Worm (Caenorhabditis elegans) whole organism, midembryonic: ENCODE results near the gene lgg-3.
A peak's percentile ranks its signal among the peaks of the same experiment; 100 is the strongest.

Source experiments
- T22C8.4 ChIP-seq: fragments of 200-800 bp; sonication (Bioruptor generic); IDR thresholded peaks from 2 replicates; pipeline ENCODE4 v1.3.6; 2022; ENCODE audit warnings: missing genetic modification characterization, missing compliant biosample characterization
- cog-1 ChIP-seq: sonication (generic microtip); optimal IDR thresholded peaks from 2 replicates; lab custom pipeline; 2016; ENCODE audit warnings: missing genetic modification characterization, missing compliant biosample characterization
- flt-1 ChIP-seq: fragments of 200-800 bp; sonication (Bioruptor generic); IDR thresholded peaks from 2 replicates; pipeline ENCODE4 v1.3.6; 2022; ENCODE audit warnings: missing genetic modification characterization, missing compliant biosample characterization
- klf-2 ChIP-seq: fragments of 200-800 bp; sonication (Bioruptor generic); conservative IDR thresholded peaks from 2 replicates; pipeline ENCODE4 v1.3.6; 2022; ENCODE audit warnings: missing genetic modification reagents, missing genetic modification characterization, missing compliant biosample characterization
- med-1 ChIP-seq: sonication (generic microtip); optimal IDR thresholded peaks from 2 replicates; lab custom pipeline; 2017; ENCODE audit warnings: missing genetic modification characterization, mild to moderate bottlenecking, missing compliant biosample characterization, antibody characterized with exemption, missing genetic modification reagents; ENCODE audit not compliant: insufficient read depth
- ref-1 ChIP-seq: fragments of 200-800 bp; sonication (Bioruptor generic); conservative IDR thresholded peaks from 2 replicates; pipeline ENCODE4 v1.3.6; 2022; ENCODE audit warnings: missing genetic modification reagents, missing genetic modification characterization, missing compliant biosample characterization
- tab-1 ChIP-seq: fragments of 200-800 bp; sonication (Bioruptor generic); IDR thresholded peaks from 2 replicates; pipeline ENCODE4 v1.3.6; 2022; ENCODE audit warnings: missing genetic modification characterization, missing compliant biosample characterization
- ztf-23 ChIP-seq: fragments of 200-800 bp; sonication (Bioruptor generic); IDR thresholded peaks from 2 replicates; pipeline ENCODE4 v1.3.6; 2022; ENCODE audit warnings: missing genetic modification reagents, missing genetic modification characterization, missing compliant biosample characterization
- ztf-29 ChIP-seq: fragments of 200-800 bp; sonication (Bioruptor generic); IDR thresholded peaks from 2 replicates; pipeline ENCODE4 v1.3.6; 2022; ENCODE audit warnings: missing genetic modification reagents, missing genetic modification characterization, missing compliant biosample characterization

Gene lgg-3

ce11 chrIII:5719832-5720194 lies 22.0 kb upstream of the lgg-3 start:
- TF ChIP-seq ztf-29 (GFP tag; lab: Robert Waterston, UW) (no peak), T22C8.4 (GFP tag; lab: Robert Waterston, UW) (no peak), ztf-23 (GFP tag; lab: Robert Waterston, UW) (no peak), flt-1 (no peak), med-1 (GFP tag; lab: Kevin White, UChicago) (no peak), ref-1 (GFP tag; lab: Robert Waterston, UW) (no peak), cog-1 (tag; lab: Kevin White, UChicago) (no peak), klf-2 (GFP tag; lab: Robert Waterston, UW) (no peak), tab-1 (no peak)

- no peak for TF ChIP-seq cog-1 (tag; lab: Kevin White, UChicago)
- no peak for TF ChIP-seq ref-1 (GFP tag; lab: Robert Waterston, UW)
- TF ChIP-seq ztf-23 (GFP tag; lab: Robert Waterston, UW): no peak
Measured at ce11 chrIII:5719105-5719831, 21.5 kb upstream of the lgg-3 start.

ce11 chrIII:5718385-5718784 lies 20.6 kb upstream of the lgg-3 start:
- TF ChIP-seq ref-1 (GFP tag; lab: Robert Waterston, UW): no peak
- TF ChIP-seq cog-1 (tag; lab: Kevin White, UChicago): no peak
- TF ChIP-seq klf-2 (GFP tag; lab: Robert Waterston, UW): no peak
- TF ChIP-seq ztf-29 (GFP tag; lab: Robert Waterston, UW): no peak
- no peak for TF ChIP-seq ztf-23 (GFP tag; lab: Robert Waterston, UW)
- no peak for TF ChIP-seq tab-1
- no peak for TF ChIP-seq flt-1
- no peak for TF ChIP-seq T22C8.4 (GFP tag; lab: Robert Waterston, UW)
- TF ChIP-seq med-1 (GFP tag; lab: Kevin White, UChicago): no peak

ce11 chrIII:5717173-5717748 lies 19.4 kb upstream of the lgg-3 start:
- no peak for TF ChIP-seq ztf-29 (GFP tag; lab: Robert Waterston, UW)
- TF ChIP-seq cog-1 (tag; lab: Kevin White, UChicago): no peak
- TF ChIP-seq ztf-23 (GFP tag; lab: Robert Waterston, UW): no peak
- TF ChIP-seq tab-1: no peak
- TF ChIP-seq med-1 (GFP tag; lab: Kevin White, UChicago): no peak
- no peak for TF ChIP-seq T22C8.4 (GFP tag; lab: Robert Waterston, UW)
- no peak for TF ChIP-seq flt-1
- TF ChIP-seq klf-2 (GFP tag; lab: Robert Waterston, UW): no peak
- TF ChIP-seq ref-1 (GFP tag; lab: Robert Waterston, UW): no peak

- TF ChIP-seq ztf-29 (GFP tag; lab: Robert Waterston, UW) (peak; percentile 32; the same call in 1 of the 2 replicates), ref-1 (GFP tag; lab: Robert Waterston, UW) (no peak), flt-1 (0 out of 2 replicates have a peak, but pooled peaks have one; percentile 34), T22C8.4 (GFP tag; lab: Robert Waterston, UW) (no peak), med-1 (GFP tag; lab: Kevin White, UChicago) (no peak), ztf-23 (GFP tag; lab: Robert Waterston, UW) (peak; percentile 55; the same call in 1 of the 2 replicates), cog-1 (tag; lab: Kevin White, UChicago) (peak; percentile 77), tab-1 (no peak)
Measured at ce11 chrIII:5715467-5715866, 17.7 kb upstream of the lgg-3 start.

ce11 chrIII:5714984-5715454 lies 17.2 kb upstream of the lgg-3 start:
- TF ChIP-seq flt-1 (peak; percentile 15; the same call in 1 of the 2 replicates), ref-1 (GFP tag; lab: Robert Waterston, UW) (no peak)

- TF ChIP-seq ref-1 (GFP tag; lab: Robert Waterston, UW) (no peak), T22C8.4 (GFP tag; lab: Robert Waterston, UW) (no peak), flt-1 (no peak), tab-1 (no peak), ztf-29 (GFP tag; lab: Robert Waterston, UW) (no peak), cog-1 (tag; lab: Kevin White, UChicago) (no peak), med-1 (GFP tag; lab: Kevin White, UChicago) (no peak), ztf-23 (GFP tag; lab: Robert Waterston, UW) (no peak)
Measured at ce11 chrIII:5714230-5714983, 16.6 kb upstream of the lgg-3 start, which contains the start of gene arf-1. Gene arf-1, plus strand, starts transcription at chrIII:5714886.

- TF ChIP-seq ztf-29 (GFP tag; lab: Robert Waterston, UW): no peak
- TF ChIP-seq flt-1: no peak
- no peak for TF ChIP-seq cog-1 (tag; lab: Kevin White, UChicago)
- TF ChIP-seq T22C8.4 (GFP tag; lab: Robert Waterston, UW): no peak
- TF ChIP-seq ztf-23 (GFP tag; lab: Robert Waterston, UW): no peak
- TF ChIP-seq klf-2 (GFP tag; lab: Robert Waterston, UW): no peak
- TF ChIP-seq ref-1 (GFP tag; lab: Robert Waterston, UW): no peak
- TF ChIP-seq tab-1: no peak
- no peak for TF ChIP-seq med-1 (GFP tag; lab: Kevin White, UChicago)
Measured at ce11 chrIII:5711881-5712643, 14.2 kb upstream of the lgg-3 start.
